Fruit fly (Drosophila melanogaster) whole organism, embryonic: ENCODE measurements around the gene CG43093.

Experiments
- Atf-2 ChIP-seq: fragments of 200-800 bp; sonication (Bioruptor generic); optimal IDR thresholded peaks from 2 replicates; lab custom pipeline; 2016; ENCODE audit warnings: missing biosample characterization, missing genetic modification characterization
- B-H1 ChIP-seq: fragments of 200-800 bp; sonication (Bioruptor generic); IDR thresholded peaks from 3 replicates; pipeline ENCODE4 v1.3.6; 2022; ENCODE audit warnings: missing biosample characterization, missing genetic modification characterization
- Bdp1 ChIP-seq: fragments of 200-800 bp; sonication (Bioruptor generic); optimal IDR thresholded peaks from 3 replicates; lab custom pipeline; 2016; ENCODE audit warnings: missing biosample characterization, missing genetic modification characterization
- Bgb ChIP-seq: fragments of 200-800 bp; sonication (Bioruptor generic); IDR thresholded peaks from 2 replicates; pipeline ENCODE4 v1.3.6; 2022; ENCODE audit warnings: missing biosample characterization, missing genetic modification characterization; ENCODE audit not compliant: partially characterized antibody
- Bteb2 ChIP-seq: fragments of 200-800 bp; sonication (Bioruptor generic); optimal IDR thresholded peaks from 2 replicates; lab custom pipeline; 2016; ENCODE audit warnings: missing biosample characterization, missing genetic modification characterization
- CG11695 ChIP-seq: fragments of 200-800 bp; sonication (Bioruptor generic); IDR thresholded peaks from 3 replicates; pipeline ENCODE4 v1.3.6; 2022; ENCODE audit warnings: missing biosample characterization, missing genetic modification characterization
- CG12155 ChIP-seq: fragments of 200-800 bp; sonication (Bioruptor generic); optimal IDR thresholded peaks from 3 replicates; lab custom pipeline; 2016; ENCODE audit warnings: missing biosample characterization, missing genetic modification characterization
- CG17328 ChIP-seq: fragments of 200-800 bp; sonication (Bioruptor generic); IDR thresholded peaks from 2 replicates; pipeline ENCODE4 v1.3.6; 2022; ENCODE audit warnings: missing biosample characterization, missing genetic modification characterization
- CG17829 ChIP-seq: fragments of 200-800 bp; optimal IDR thresholded peaks from 2 replicates; lab custom pipeline; 2019; ENCODE audit warnings: missing biosample characterization, mild to moderate bottlenecking, missing genetic modification characterization, moderate library complexity
- CG18011 ChIP-seq: fragments of 200-800 bp; sonication (Bioruptor generic); optimal IDR thresholded peaks from 2 replicates; lab custom pipeline; 2017; ENCODE audit warnings: missing biosample characterization, missing genetic modification characterization, mild to moderate bottlenecking, moderate library complexity, missing genotype
- CG2678 ChIP-seq: fragments of 200-800 bp; sonication (Bioruptor generic); optimal IDR thresholded peaks from 3 replicates; lab custom pipeline; 2019; ENCODE audit warnings: missing biosample characterization, mild to moderate bottlenecking, missing genetic modification characterization, moderate library complexity
- CG31441 ChIP-seq: fragments of 200-800 bp; sonication (Bioruptor generic); IDR thresholded peaks from 2 replicates; pipeline ENCODE4 v1.3.6; 2022; ENCODE audit warnings: missing biosample characterization, missing genetic modification characterization
- CG4854 ChIP-seq: fragments of 200-800 bp; sonication (Bioruptor generic); optimal IDR thresholded peaks from 2 replicates; lab custom pipeline; 2016; ENCODE audit warnings: missing biosample characterization, missing genetic modification characterization, inconsistent platforms
- CG6683 ChIP-seq: fragments of 200-800 bp; sonication (Bioruptor generic); optimal IDR thresholded peaks from 2 replicates; lab custom pipeline; 2017; ENCODE audit warnings: missing biosample characterization, mild to moderate bottlenecking, missing genetic modification characterization, missing genetic modification reagents
- CG7839 ChIP-seq: fragments of 200-800 bp; sonication (Bioruptor generic); optimal IDR thresholded peaks from 3 replicates; lab custom pipeline; 2018; ENCODE audit warnings: missing biosample characterization, mild to moderate bottlenecking, missing genetic modification characterization, moderate library complexity
- CG8359 ChIP-seq: fragments of 200-800 bp; sonication (Bioruptor generic); optimal IDR thresholded peaks from 2 replicates; lab custom pipeline; 2017; ENCODE audit warnings: missing biosample characterization, mild to moderate bottlenecking, missing genetic modification characterization, borderline replicate concordance
- CG9215 ChIP-seq: fragments of 200-800 bp; sonication (Bioruptor generic); IDR thresholded peaks from 2 replicates; pipeline ENCODE4 v1.3.6; 2022; ENCODE audit warnings: missing biosample characterization, missing genetic modification characterization
- CG9797 ChIP-seq: fragments of 200-800 bp; sonication (Bioruptor generic); optimal IDR thresholded peaks from 3 replicates; lab custom pipeline; 2018; ENCODE audit warnings: missing biosample characterization, mild to moderate bottlenecking, missing genetic modification characterization
- CG9932 ChIP-seq: fragments of 200-800 bp; sonication (Bioruptor generic); IDR thresholded peaks from 2 replicates; pipeline ENCODE4 v1.3.6; 2022; ENCODE audit warnings: missing biosample characterization, missing genetic modification characterization
- D ChIP-seq, 2 experiments: fragments of 200-800 bp in 1 of 2; fragments of >200 bp in 1 of 2; sonication (Bioruptor generic) in 1 of 2; optimal IDR thresholded peaks; 2 replicates in 1 of 2; 3 replicates in 1 of 2; lab custom pipeline; 2017; ENCODE audit warnings: mild to moderate bottlenecking in 1 of 2, missing biosample characterization in 1 of 2, missing genetic modification characterization in 1 of 2, missing genetic modification reagents in 1 of 2
- Dek ChIP-seq: fragments of 200-800 bp; sonication (Bioruptor generic); optimal IDR thresholded peaks from 3 replicates; lab custom pipeline; 2019; ENCODE audit warnings: missing biosample characterization, mild to moderate bottlenecking, missing genetic modification characterization, moderate library complexity
- Dll ChIP-seq: fragments of 200-800 bp; sonication (Bioruptor generic); IDR thresholded peaks from 4 replicates; pipeline ENCODE4 v1.3.6; 2022; ENCODE audit warnings: missing biosample characterization, missing genetic modification characterization; ENCODE audit not compliant: partially characterized antibody
- Dref ChIP-seq: fragments of 200-800 bp; sonication (Bioruptor generic); IDR thresholded peaks from 2 replicates; pipeline ENCODE4 v1.3.6; 2022; ENCODE audit warnings: missing biosample characterization, missing genetic modification characterization
- Ets97D ChIP-seq: fragments of 200-800 bp; sonication (Bioruptor generic); optimal IDR thresholded peaks from 3 replicates; lab custom pipeline; 2016; ENCODE audit warnings: missing biosample characterization, missing genetic modification characterization
- HLH3B ChIP-seq: fragments of 200-800 bp; sonication (Bioruptor generic); IDR thresholded peaks from 2 replicates; pipeline ENCODE4 v1.3.6; 2022; ENCODE audit warnings: missing biosample characterization, missing genetic modification characterization
- HLHmδ ChIP-seq: fragments of 200-800 bp; sonication (Bioruptor generic); optimal IDR thresholded peaks from 2 replicates; lab custom pipeline; 2018; ENCODE audit warnings: missing biosample characterization, mild to moderate bottlenecking, missing genetic modification characterization, moderate library complexity
- HmgZ ChIP-seq: fragments of 200-800 bp; sonication (Bioruptor generic); optimal IDR thresholded peaks from 2 replicates; lab custom pipeline; 2018; ENCODE audit warnings: missing biosample characterization, mild to moderate bottlenecking, missing genetic modification characterization
- Hr3 ChIP-seq: fragments of 200-800 bp; sonication (Bioruptor generic); optimal IDR thresholded peaks from 3 replicates; lab custom pipeline; 2016; ENCODE audit warnings: missing biosample characterization, missing genetic modification characterization
- Hsf ChIP-seq: fragments of 200-800 bp; sonication (Bioruptor generic); optimal IDR thresholded peaks from 3 replicates; lab custom pipeline; 2016; ENCODE audit warnings: missing biosample characterization, missing genetic modification characterization
- Mes4 ChIP-seq: fragments of 200-800 bp; sonication (Bioruptor generic); optimal IDR thresholded peaks from 2 replicates; lab custom pipeline; 2016; ENCODE audit warnings: missing biosample characterization, missing genetic modification characterization
- Nf-YC ChIP-seq: fragments of 200-800 bp; optimal IDR thresholded peaks from 3 replicates; lab custom pipeline; 2019; ENCODE audit warnings: missing biosample characterization, mild to moderate bottlenecking, missing genetic modification characterization, moderate library complexity
- Sin3A ChIP-seq: fragments of >200 bp; optimal IDR thresholded peaks from 2 replicates; lab custom pipeline; 2018
- ab ChIP-seq: fragments of 200-800 bp; sonication (Bioruptor generic); optimal IDR thresholded peaks from 2 replicates; lab custom pipeline; 2016; ENCODE audit warnings: missing biosample characterization, missing genetic modification characterization
- amos ChIP-seq: fragments of 200-800 bp; sonication (Bioruptor generic); IDR thresholded peaks from 2 replicates; pipeline ENCODE4 v1.3.6; 2022; ENCODE audit warnings: missing biosample characterization, missing genetic modification characterization; ENCODE audit not compliant: partially characterized antibody
- aop ChIP-seq: fragments of 200-800 bp; sonication (Bioruptor generic); IDR thresholded peaks from 2 replicates; pipeline ENCODE4 v1.3.6; 2022; ENCODE audit warnings: missing biosample characterization, missing genetic modification characterization
- ato ChIP-seq: fragments of 200-800 bp; sonication (Bioruptor generic); IDR thresholded peaks from 2 replicates; pipeline ENCODE4 v1.3.6; 2022; ENCODE audit warnings: missing biosample characterization, missing genetic modification characterization; ENCODE audit not compliant: partially characterized antibody
- chinmo ChIP-seq: fragments of 200-800 bp; sonication (Bioruptor generic); IDR thresholded peaks from 4 replicates; pipeline ENCODE4 v1.3.6; 2022; ENCODE audit warnings: missing biosample characterization, missing genetic modification characterization; ENCODE audit not compliant: partially characterized antibody
- dpn ChIP-seq, 2 experiments: fragments of 200-800 bp; sonication (Bioruptor generic); optimal IDR thresholded peaks; 3 replicates each; lab custom pipeline; 2016; ENCODE audit warnings: missing biosample characterization in 2 of 2, missing genetic modification characterization in 2 of 2
- fru ChIP-seq: fragments of >200 bp; optimal IDR thresholded peaks from 2 replicates; lab custom pipeline; 2017
- gem ChIP-seq: fragments of 200-800 bp; sonication (Bioruptor generic); optimal IDR thresholded peaks from 2 replicates; lab custom pipeline; 2019; ENCODE audit warnings: missing biosample characterization, mild to moderate bottlenecking, missing genetic modification characterization, moderate library complexity
- gt ChIP-seq: fragments of 200-800 bp; sonication (Bioruptor generic); IDR thresholded peaks from 2 replicates; pipeline ENCODE4 v1.3.6; 2022; ENCODE audit warnings: missing biosample characterization, missing genetic modification characterization
- lab ChIP-seq: fragments of 200-800 bp; sonication (Bioruptor generic); optimal IDR thresholded peaks from 3 replicates; lab custom pipeline; 2017; ENCODE audit warnings: missing biosample characterization, missing genetic modification characterization, mild to moderate bottlenecking, moderate library complexity, missing genetic modification reagents
- pb ChIP-seq: fragments of 200-800 bp; sonication (Bioruptor generic); optimal IDR thresholded peaks from 3 replicates; lab custom pipeline; 2016; ENCODE audit warnings: missing biosample characterization, missing genetic modification characterization
- pho ChIP-seq: fragments of 200-800 bp; sonication (Bioruptor generic); optimal IDR thresholded peaks from 2 replicates; lab custom pipeline; 2016; ENCODE audit warnings: missing biosample characterization, missing genetic modification characterization
- sqz ChIP-seq: fragments of 200-800 bp; sonication (Bioruptor generic); optimal IDR thresholded peaks from 3 replicates; lab custom pipeline; 2018; ENCODE audit warnings: missing biosample characterization, mild to moderate bottlenecking, missing genetic modification characterization
- tna ChIP-seq: fragments of 200-800 bp; sonication (Bioruptor generic); IDR thresholded peaks from 2 replicates; pipeline ENCODE4 v1.3.6; 2022; ENCODE audit warnings: missing biosample characterization, missing genetic modification characterization; ENCODE audit not compliant: partially characterized antibody
- trh ChIP-seq: fragments of 200-800 bp; sonication (Bioruptor generic); optimal IDR thresholded peaks from 2 replicates; lab custom pipeline; 2016; ENCODE audit warnings: missing biosample characterization, missing genetic modification characterization
- wek ChIP-seq: fragments of 200-800 bp; sonication (Bioruptor generic); optimal IDR thresholded peaks from 3 replicates; lab custom pipeline; 2018; ENCODE audit warnings: missing biosample characterization, mild to moderate bottlenecking, missing genetic modification characterization, moderate library complexity
- wor ChIP-seq: fragments of 200-800 bp; sonication (Bioruptor generic); IDR thresholded peaks from 2 replicates; pipeline ENCODE4 v1.3.6; 2022; ENCODE audit warnings: missing biosample characterization, missing genetic modification characterization
- zen ChIP-seq: fragments of 200-800 bp; sonication (Bioruptor generic); optimal IDR thresholded peaks from 3 replicates; lab custom pipeline; 2018; ENCODE audit warnings: missing biosample characterization, mild to moderate bottlenecking, missing genetic modification characterization, moderate library complexity

CG43093 gene

dm6 chr3R:22747423-22748090 lies 22.6 kb downstream of the CG43093 start, which contains the start of gene CG17141 (continued):
- no peak for TF ChIP-seq gem (tag; lab: Kevin White, UChicago)
- TF ChIP-seq CG9932 (GFP tag; lab: Robert Waterston, UW), result no peak
- TF ChIP-seq pb (GFP tag; lab: Kevin White, UChicago), result no peak
- peak; percentile 22 for TF ChIP-seq Sin3A (lab: Kevin White, UChicago)
- no peak for TF ChIP-seq D (optimal IDR thresholded peaks at IDR 0.05; lab: Kevin White, UChicago)
- no peak for TF ChIP-seq D (GFP tag; optimal IDR thresholded peaks at IDR 0.05; lab: Kevin White, UChicago)
- 0 out of 4 replicates have a peak, but pooled peaks have one; percentile 27 for TF ChIP-seq Dll
- TF ChIP-seq Nf-YC, result no peak
- no peak for TF ChIP-seq wor (GFP tag; lab: Robert Waterston, UW)
- no peak for TF ChIP-seq tna (GFP tag; lab: Robert Waterston, UW)
- TF ChIP-seq HmgZ (tag; lab: Kevin White, UChicago), result peak; percentile 55
- TF ChIP-seq HLH3B (GFP tag; lab: Robert Waterston, UW), result no peak
- TF ChIP-seq gt (GFP tag; lab: Robert Waterston, UW), result no peak
- no peak for TF ChIP-seq B-H1
- peak; percentile 6 for TF ChIP-seq CG17829
- TF ChIP-seq CG11695, result 0 out of 3 replicates have a peak, but pooled peaks have one; percentile 13
- TF ChIP-seq HLHmδ (GFP tag; lab: Kevin White, UChicago), result peak; percentile 70
- TF ChIP-seq CG9215 (GFP tag; lab: Robert Waterston, UW), result no peak
- TF ChIP-seq amos (GFP tag; lab: Robert Waterston, UW), result peak; percentile 40; the same call in 1 of the 2 replicates
- TF ChIP-seq pho (GFP tag; lab: Kevin White, UChicago), result no peak
- TF ChIP-seq Hsf (GFP tag; lab: Kevin White, UChicago), result no peak
- no peak for TF ChIP-seq CG17328 (GFP tag; lab: Robert Waterston, UW)
- peak; percentile 52 for TF ChIP-seq CG9797 (GFP tag; lab: Kevin White, UChicago)
- TF ChIP-seq sqz, result no peak
- TF ChIP-seq Atf-2, result no peak
- no peak for TF ChIP-seq fru (lab: Kevin White, UChicago)
- TF ChIP-seq CG7839 (tag; lab: Kevin White, UChicago), result no peak
- peak; percentile 38; the same call in 1 of the 2 replicates for TF ChIP-seq Dref (GFP tag; lab: Robert Waterston, UW)
- TF ChIP-seq Hr3, result no peak
- TF ChIP-seq chinmo (GFP tag; lab: Robert Waterston, UW), result 0 out of 4 replicates have a peak, but pooled peaks have one; percentile 20
- peak; percentile 45; the same call in 1 of the 2 replicates for TF ChIP-seq Bgb (GFP tag; lab: Robert Waterston, UW)
- no peak for TF ChIP-seq wek (GFP tag; lab: Kevin White, UChicago)
- no peak for TF ChIP-seq aop (GFP tag; lab: Robert Waterston, UW)
- TF ChIP-seq CG18011 (GFP tag; lab: Kevin White, UChicago), result no peak
- TF ChIP-seq CG6683 (GFP tag; lab: Kevin White, UChicago), result no peak
- no peak for TF ChIP-seq CG31441
- TF ChIP-seq CG2678 (tag; lab: Kevin White, UChicago), result no peak
- no peak for TF ChIP-seq ab (GFP tag; lab: Kevin White, UChicago)
- no peak for TF ChIP-seq Dek (tag; lab: Kevin White, UChicago)
- no peak for TF ChIP-seq CG8359 (GFP tag; lab: Kevin White, UChicago)
- no peak for TF ChIP-seq CG12155 (GFP tag; lab: Kevin White, UChicago)
- TF ChIP-seq Bteb2 (GFP tag; lab: Kevin White, UChicago), result no peak
- no peak for TF ChIP-seq Bdp1 (GFP tag; lab: Kevin White, UChicago)
- TF ChIP-seq Ets97D (GFP tag; lab: Kevin White, UChicago), result peak; percentile 31
- no peak for TF ChIP-seq dpn (GFP tag; optimal IDR thresholded peaks at IDR 0.05; lab: Kevin White, UChicago)
- TF ChIP-seq trh, result no peak
- no peak for TF ChIP-seq CG4854 (GFP tag; lab: Kevin White, UChicago)
- no peak for TF ChIP-seq zen (tag; lab: Kevin White, UChicago)
- no peak for TF ChIP-seq lab
- peak; percentile 61 for TF ChIP-seq ato (GFP tag; lab: Robert Waterston, UW)
- no peak for TF ChIP-seq Mes4 (GFP tag; lab: Kevin White, UChicago)
